Worm (Caenorhabditis elegans): Measurements from ENCODE around the gene C46C2.2.

ce11 chrIV:9258547-9258946, 41.0 kb downstream of the C46C2.2 start:
- TF ChIP-seq ama-1 (optimal IDR thresholded peaks at IDR 0.05) = peak; percentile 89
- TF ChIP-seq unc-62 (GFP tag; optimal IDR thresholded peaks at IDR 0.05) = no peak
- TF ChIP-seq ceh-16 (tag; optimal IDR thresholded peaks at IDR 0.05) = no peak
- TF ChIP-seq skn-1 (tag; optimal IDR thresholded peaks at IDR 0.05) = no peak
